Fruit fly (Drosophila melanogaster) whole organism, pupa: ENCODE results near the gene CG11584.

ENCODE experiments used
- CG10348 ChIP-seq: fragments of 200-800 bp; sonication (Bioruptor generic); IDR thresholded peaks from 2 replicates; pipeline ENCODE4 v1.3.6; 2022; ENCODE audit warnings: missing biosample characterization, missing genetic modification characterization
- CG12605 ChIP-seq: fragments of 200-800 bp; sonication (Bioruptor generic); IDR thresholded peaks from 2 replicates; pipeline ENCODE4 v1.3.6; 2022; ENCODE audit warnings: missing biosample characterization, missing genetic modification characterization
- CG13204 ChIP-seq: fragments of 200-800 bp; sonication (Bioruptor generic); optimal IDR thresholded peaks from 2 replicates; lab custom pipeline; 2018; ENCODE audit warnings: missing biosample characterization, mild to moderate bottlenecking, missing genetic modification characterization, moderate library complexity
- CG14655 ChIP-seq: fragments of 200-800 bp; sonication (Bioruptor generic); optimal IDR thresholded peaks from 3 replicates; lab custom pipeline; 2017; ENCODE audit warnings: mild to moderate bottlenecking, missing biosample characterization, missing genetic modification reagents, missing genetic modification characterization
- CG15710 ChIP-seq: fragments of 200-800 bp; sonication (Bioruptor generic); optimal IDR thresholded peaks from 2 replicates; lab custom pipeline; 2018; ENCODE audit warnings: missing biosample characterization, mild to moderate bottlenecking, missing genetic modification characterization, moderate library complexity
- CG17806 ChIP-seq: fragments of 200-800 bp; sonication (Bioruptor generic); optimal IDR thresholded peaks from 2 replicates; lab custom pipeline; 2018; ENCODE audit warnings: missing biosample characterization, mild to moderate bottlenecking, missing genetic modification characterization, moderate library complexity
- CG32121 ChIP-seq: fragments of 200-800 bp; sonication (Bioruptor generic); IDR thresholded peaks from 2 replicates; pipeline ENCODE4 v1.3.6; 2022; ENCODE audit warnings: missing biosample characterization, missing genetic modification characterization
- CG34367 ChIP-seq: fragments of 200-800 bp; sonication (Bioruptor generic); optimal IDR thresholded peaks from 2 replicates; lab custom pipeline; 2018; ENCODE audit warnings: missing biosample characterization, mild to moderate bottlenecking, missing genetic modification characterization
- CG4496 ChIP-seq: fragments of 200-800 bp; sonication (Bioruptor generic); IDR thresholded peaks from 3 replicates; pipeline ENCODE4 v1.3.6; 2022; ENCODE audit warnings: missing biosample characterization, missing genetic modification characterization
- CG8159 ChIP-seq: fragments of 200-800 bp; sonication (Bioruptor generic); optimal IDR thresholded peaks from 3 replicates; lab custom pipeline; 2018; ENCODE audit warnings: missing biosample characterization, mild to moderate bottlenecking, missing genetic modification characterization, moderate library complexity
- CG8301 ChIP-seq: fragments of 200-800 bp; sonication (Bioruptor generic); optimal IDR thresholded peaks from 2 replicates; lab custom pipeline; 2018; ENCODE audit warnings: missing biosample characterization, mild to moderate bottlenecking, missing genetic modification characterization
- CG9948 ChIP-seq: fragments of 200-800 bp; sonication (Bioruptor generic); optimal IDR thresholded peaks from 2 replicates; lab custom pipeline; 2018; ENCODE audit warnings: missing biosample characterization, mild to moderate bottlenecking, missing genetic modification characterization, moderate library complexity
- D1 ChIP-seq: fragments of 200-800 bp; sonication (Bioruptor generic); optimal IDR thresholded peaks from 2 replicates; lab custom pipeline; 2018; ENCODE audit warnings: missing biosample characterization, mild to moderate bottlenecking, missing genetic modification characterization, moderate library complexity
- EcR ChIP-seq: fragments of 200-800 bp; sonication (Bioruptor generic); optimal IDR thresholded peaks from 3 replicates; lab custom pipeline; 2019; ENCODE audit warnings: missing biosample characterization, missing genetic modification characterization, mild to moderate bottlenecking, moderate library complexity, missing genetic modification reagents
- Ets98B ChIP-seq: fragments of 200-800 bp; sonication (Bioruptor generic); IDR thresholded peaks from 2 replicates; pipeline ENCODE4 v1.3.6; 2022; ENCODE audit warnings: missing biosample characterization, missing genetic modification characterization
- Pif1A ChIP-seq: fragments of 200-800 bp; sonication (Bioruptor generic); optimal IDR thresholded peaks from 3 replicates; lab custom pipeline; 2016; ENCODE audit warnings: missing biosample characterization, missing genetic modification characterization
- Pif1B ChIP-seq: fragments of 200-800 bp; sonication (Bioruptor generic); optimal IDR thresholded peaks from 3 replicates; lab custom pipeline; 2016; ENCODE audit warnings: missing biosample characterization, missing genetic modification characterization
- Snoo ChIP-seq: fragments of 200-800 bp; sonication (Bioruptor generic); optimal IDR thresholded peaks from 3 replicates; lab custom pipeline; 2017; ENCODE audit warnings: missing biosample characterization, mild to moderate bottlenecking, missing genetic modification characterization, inconsistent platforms
- fd96Ca ChIP-seq: fragments of 200-800 bp; sonication (Bioruptor generic); IDR thresholded peaks from 3 replicates; pipeline ENCODE4 v1.3.6; 2022; ENCODE audit warnings: missing biosample characterization, missing genetic modification characterization
- gl ChIP-seq: fragments of 200-800 bp; sonication (Bioruptor generic); optimal IDR thresholded peaks from 2 replicates; lab custom pipeline; 2018; ENCODE audit warnings: missing biosample characterization, mild to moderate bottlenecking, missing genetic modification characterization
- rn ChIP-seq: fragments of 200-800 bp; sonication (Bioruptor generic); IDR thresholded peaks from 2 replicates; pipeline ENCODE4 v1.3.6; 2022; ENCODE audit warnings: missing biosample characterization, missing genetic modification characterization

The CG11584 gene

dm6 chrX:14180728-14181127 is at the start of gene CG11584:
Gene CG11584, plus strand, starts transcription at chrX:14181028.
- no peak for TF ChIP-seq CG17806 (tag; lab: Kevin White, UChicago)
- TF ChIP-seq D1 (tag; lab: Kevin White, UChicago) = no peak
- TF ChIP-seq CG10348 (GFP tag; lab: Robert Waterston, UW) = no peak
- TF ChIP-seq CG8159 (tag; lab: Kevin White, UChicago) = no peak
- TF ChIP-seq CG34367 (tag; lab: Kevin White, UChicago) = no peak
- no peak for TF ChIP-seq CG12605 (GFP tag; lab: Robert Waterston, UW)
- TF ChIP-seq CG13204 (GFP tag; lab: Kevin White, UChicago) = no peak
- TF ChIP-seq rn (GFP tag; lab: Robert Waterston, UW) = no peak
- TF ChIP-seq EcR (GFP tag; lab: Kevin White, UChicago) = no peak
- TF ChIP-seq CG15710 (tag; lab: Kevin White, UChicago) = no peak
- TF ChIP-seq Snoo (tag; lab: Kevin White, UChicago) = no peak
- TF ChIP-seq Pif1A (GFP tag; lab: Kevin White, UChicago) = no peak
- TF ChIP-seq Ets98B (GFP tag; lab: Robert Waterston, UW) = no peak
- no peak for TF ChIP-seq CG9948 (tag; lab: Kevin White, UChicago)
- TF ChIP-seq, all 21 proteins: peak for 0

- TF ChIP-seq Pif1A (GFP tag; lab: Kevin White, UChicago) (peak; percentile 51), CG15710 (tag; lab: Kevin White, UChicago) (peak; percentile 61), CG8301 (peak; percentile 55), CG8159 (tag; lab: Kevin White, UChicago) (peak; percentile 67), Ets98B (GFP tag; lab: Robert Waterston, UW) (0 out of 2 replicates have a peak, but pooled peaks have one; percentile 8), CG32121 (GFP tag; lab: Robert Waterston, UW) (no peak), CG4496 (GFP tag; lab: Robert Waterston, UW) (no peak), EcR (GFP tag; lab: Kevin White, UChicago) (no peak), CG12605 (GFP tag; lab: Robert Waterston, UW) (no peak), CG17806 (tag; lab: Kevin White, UChicago) (peak; percentile 65), fd96Ca (GFP tag; lab: Robert Waterston, UW) (no peak), Snoo (tag; lab: Kevin White, UChicago) (no peak), D1 (tag; lab: Kevin White, UChicago) (no peak), Pif1B (peak; percentile 41), CG10348 (GFP tag; lab: Robert Waterston, UW) (no peak), gl (tag; lab: Kevin White, UChicago) (no peak), CG14655 (GFP tag; lab: Kevin White, UChicago) (peak; percentile 67), rn (GFP tag; lab: Robert Waterston, UW) (no peak), CG13204 (GFP tag; lab: Kevin White, UChicago) (peak; percentile 27), CG34367 (tag; lab: Kevin White, UChicago) (peak; percentile 55), CG9948 (tag; lab: Kevin White, UChicago) (peak; percentile 66)
Observed at dm6 chrX:14133936-14134335, 46.9 kb upstream of the CG11584 start.

- TF ChIP-seq rn (GFP tag; lab: Robert Waterston, UW) = no peak
- 0 out of 2 replicates have a peak, but pooled peaks have one; percentile 35 for TF ChIP-seq Ets98B (GFP tag; lab: Robert Waterston, UW)
- no peak for TF ChIP-seq gl (tag; lab: Kevin White, UChicago)
- TF ChIP-seq CG32121 (GFP tag; lab: Robert Waterston, UW) = no peak
- TF ChIP-seq Pif1A (GFP tag; lab: Kevin White, UChicago) = no peak
- no peak for TF ChIP-seq CG13204 (GFP tag; lab: Kevin White, UChicago)
- no peak for TF ChIP-seq CG10348 (GFP tag; lab: Robert Waterston, UW)
- TF ChIP-seq CG9948 (tag; lab: Kevin White, UChicago) = peak; percentile 31
- TF ChIP-seq Snoo (tag; lab: Kevin White, UChicago) = no peak
- no peak for TF ChIP-seq D1 (tag; lab: Kevin White, UChicago)
- no peak for TF ChIP-seq EcR (GFP tag; lab: Kevin White, UChicago)
- peak; percentile 18 for TF ChIP-seq CG8159 (tag; lab: Kevin White, UChicago)
- TF ChIP-seq CG15710 (tag; lab: Kevin White, UChicago) = no peak
- peak; percentile 22; the same call in 1 of the 3 replicates for TF ChIP-seq fd96Ca (GFP tag; lab: Robert Waterston, UW)
- peak; percentile 53; the same call in 1 of the 3 replicates for TF ChIP-seq CG4496 (GFP tag; lab: Robert Waterston, UW)
- peak; percentile 61 for TF ChIP-seq CG14655 (GFP tag; lab: Kevin White, UChicago)
- TF ChIP-seq CG12605 (GFP tag; lab: Robert Waterston, UW) = no peak
- peak; percentile 29 for TF ChIP-seq CG17806 (tag; lab: Kevin White, UChicago)
- TF ChIP-seq Pif1B = peak; percentile 7
- peak; percentile 41 for TF ChIP-seq CG8301
- TF ChIP-seq CG34367 (tag; lab: Kevin White, UChicago) = no peak
Observed at dm6 chrX:14148171-14148570, 32.7 kb upstream of the CG11584 start.

- TF ChIP-seq CG17806 (tag; lab: Kevin White, UChicago) (peak; percentile 51), CG32121 (GFP tag; lab: Robert Waterston, UW) (peak; percentile 58; the same call in 1 of the 2 replicates), Snoo (tag; lab: Kevin White, UChicago) (no peak), CG12605 (GFP tag; lab: Robert Waterston, UW) (peak; percentile 52; the same call in 1 of the 2 replicates), Pif1A (GFP tag; lab: Kevin White, UChicago) (peak; percentile 39), CG14655 (GFP tag; lab: Kevin White, UChicago) (peak; percentile 45), CG9948 (tag; lab: Kevin White, UChicago) (peak; percentile 20), rn (GFP tag; lab: Robert Waterston, UW) (no peak), D1 (tag; lab: Kevin White, UChicago) (no peak), CG8301 (peak; percentile 35), Pif1B (no peak), fd96Ca (GFP tag; lab: Robert Waterston, UW) (peak; percentile 85), CG4496 (GFP tag; lab: Robert Waterston, UW) (peak; percentile 68), gl (tag; lab: Kevin White, UChicago) (no peak), CG15710 (tag; lab: Kevin White, UChicago) (peak; percentile 38), CG8159 (tag; lab: Kevin White, UChicago) (peak; percentile 14), CG13204 (GFP tag; lab: Kevin White, UChicago) (no peak), EcR (GFP tag; lab: Kevin White, UChicago) (no peak), CG34367 (tag; lab: Kevin White, UChicago) (peak; percentile 6), Ets98B (GFP tag; lab: Robert Waterston, UW) (peak; percentile 63), CG10348 (GFP tag; lab: Robert Waterston, UW) (no peak)
Observed at dm6 chrX:14149312-14149711, 31.5 kb upstream of the CG11584 start.
